Fruit fly (Drosophila melanogaster): ENCODE data around the gene CG31789.

DNA sequence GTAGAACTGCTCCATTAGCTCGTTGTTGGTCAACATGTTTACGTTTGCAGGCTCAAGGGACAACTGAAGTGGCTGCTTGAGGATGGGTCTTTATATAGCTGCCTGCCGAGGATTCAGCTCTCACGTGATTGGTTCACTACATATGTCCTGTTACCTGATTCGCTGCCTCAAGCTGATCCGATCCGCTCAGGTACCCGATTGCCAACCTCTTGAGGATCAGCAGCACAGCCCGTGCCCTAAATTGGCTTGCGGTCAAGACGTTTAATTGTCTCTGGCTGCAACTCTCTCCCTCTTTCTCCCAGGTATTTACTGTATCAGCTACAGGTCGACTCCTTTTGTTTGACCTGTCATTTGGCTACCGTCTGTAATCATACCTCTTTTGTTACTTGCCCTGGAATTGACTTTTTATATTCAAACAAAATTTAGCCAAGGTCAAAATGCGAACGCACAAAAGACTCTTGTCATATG lies 8.8 kb upstream of the CG31789 start, which contains the start of gene amos:
- no peak for TF ChIP-seq da (GFP tag; optimal IDR thresholded peaks at IDR 0.05)
- TF ChIP-seq tio (GFP tag; optimal IDR thresholded peaks at IDR 0.05), result no peak
- no peak for TF ChIP-seq Mes4 (GFP tag; optimal IDR thresholded peaks at IDR 0.05)
